Fruit fly (Drosophila melanogaster) whole organism, embryonic: Measurements from ENCODE around the gene CG31231.
A peak's percentile ranks its signal among the peaks of the same experiment; 100 is the strongest.

ENCODE experiments used
- Aef1 ChIP-seq: fragments of 200-800 bp; sonication (Bioruptor generic); IDR thresholded peaks from 3 replicates; pipeline ENCODE4 v1.3.6; 2022; ENCODE audit warnings: missing biosample characterization, missing genetic modification characterization
- B-H2 ChIP-seq: fragments of 200-800 bp; sonication (Bioruptor generic); optimal IDR thresholded peaks from 2 replicates; lab custom pipeline; 2018; ENCODE audit warnings: missing biosample characterization, mild to moderate bottlenecking, missing genetic modification characterization
- BtbVII ChIP-seq: fragments of 200-800 bp; sonication (Bioruptor generic); optimal IDR thresholded peaks from 3 replicates; lab custom pipeline; 2017; ENCODE audit warnings: missing biosample characterization, mild to moderate bottlenecking, missing genetic modification characterization
- CG10979 ChIP-seq: fragments of 200-800 bp; sonication (Bioruptor generic); optimal IDR thresholded peaks from 2 replicates; lab custom pipeline; 2018; ENCODE audit warnings: missing biosample characterization, mild to moderate bottlenecking, missing genetic modification characterization, moderate library complexity
- CG11093 ChIP-seq: fragments of 200-800 bp; sonication (Bioruptor generic); IDR thresholded peaks from 3 replicates; pipeline ENCODE4 v1.3.6; 2022; ENCODE audit warnings: missing biosample characterization, missing genetic modification characterization
- CG12942 ChIP-seq: fragments of 200-800 bp; sonication (Bioruptor generic); optimal IDR thresholded peaks from 3 replicates; lab custom pipeline; 2016; ENCODE audit warnings: missing biosample characterization, missing genetic modification characterization
- CG13287 ChIP-seq: fragments of 200-800 bp; sonication (Bioruptor generic); IDR thresholded peaks from 2 replicates; pipeline ENCODE4 v1.3.6; 2022; ENCODE audit warnings: missing biosample characterization, missing genetic modification characterization; ENCODE audit not compliant: partially characterized antibody
- CG14050 ChIP-seq: fragments of 200-800 bp; sonication (Bioruptor generic); IDR thresholded peaks from 3 replicates; pipeline ENCODE4 v1.3.6; 2022; ENCODE audit warnings: missing biosample characterization, missing genetic modification characterization
- CG15011 ChIP-seq: fragments of 200-800 bp; sonication (Bioruptor generic); optimal IDR thresholded peaks from 3 replicates; lab custom pipeline; 2018; ENCODE audit warnings: missing biosample characterization, mild to moderate bottlenecking, missing genetic modification characterization
- CG15073 ChIP-seq: fragments of 200-800 bp; sonication (Bioruptor generic); optimal IDR thresholded peaks from 2 replicates; lab custom pipeline; 2016; ENCODE audit warnings: missing biosample characterization, missing genetic modification characterization
- CG3407 ChIP-seq: fragments of 200-800 bp; sonication (Bioruptor generic); optimal IDR thresholded peaks from 2 replicates; lab custom pipeline; 2018; ENCODE audit warnings: missing biosample characterization, mild to moderate bottlenecking, missing genetic modification characterization
- CG3838 ChIP-seq: fragments of 200-800 bp; sonication (Bioruptor generic); optimal IDR thresholded peaks from 3 replicates; lab custom pipeline; 2016; ENCODE audit warnings: missing biosample characterization, missing genetic modification characterization
- CG4328 ChIP-seq: fragments of 200-800 bp; sonication (Bioruptor generic); optimal IDR thresholded peaks from 3 replicates; lab custom pipeline; 2017; ENCODE audit warnings: missing biosample characterization, missing genetic modification reagents, missing genetic modification characterization
- CG7745 ChIP-seq: fragments of 200-800 bp; sonication (Bioruptor generic); optimal IDR thresholded peaks from 2 replicates; lab custom pipeline; 2018; ENCODE audit warnings: missing biosample characterization, mild to moderate bottlenecking, missing genetic modification characterization, moderate library complexity
- CG7928 ChIP-seq: fragments of 200-800 bp; sonication (Bioruptor generic); optimal IDR thresholded peaks from 2 replicates; lab custom pipeline; 2017; ENCODE audit warnings: missing biosample characterization, mild to moderate bottlenecking, missing genetic modification characterization
- CG9932 ChIP-seq: fragments of 200-800 bp; sonication (Bioruptor generic); IDR thresholded peaks from 2 replicates; pipeline ENCODE4 v1.3.6; 2022; ENCODE audit warnings: missing biosample characterization, missing genetic modification characterization
- Dek ChIP-seq: fragments of 200-800 bp; sonication (Bioruptor generic); optimal IDR thresholded peaks from 3 replicates; lab custom pipeline; 2019; ENCODE audit warnings: missing biosample characterization, mild to moderate bottlenecking, missing genetic modification characterization, moderate library complexity
- Dip2 ChIP-seq: fragments of 200-800 bp; sonication (Bioruptor generic); IDR thresholded peaks from 2 replicates; pipeline ENCODE4 v1.3.6; 2022; ENCODE audit warnings: missing biosample characterization, missing genetic modification characterization
- Dp ChIP-seq: fragments of 200-800 bp; sonication (Bioruptor generic); optimal IDR thresholded peaks from 2 replicates; lab custom pipeline; 2018; ENCODE audit warnings: missing biosample characterization, mild to moderate bottlenecking, missing genetic modification characterization, moderate library complexity
- E2f2 ChIP-seq: fragments of 200-800 bp; sonication (Bioruptor generic); IDR thresholded peaks from 2 replicates; pipeline ENCODE4 v1.3.6; 2022; ENCODE audit warnings: missing biosample characterization, missing genetic modification characterization
- Gsc ChIP-seq: fragments of 200-800 bp; sonication (Bioruptor generic); IDR thresholded peaks from 2 replicates; pipeline ENCODE4 v1.3.6; 2022; ENCODE audit warnings: missing biosample characterization, missing genetic modification characterization
- HHEX ChIP-seq: fragments of 200-800 bp; sonication (Bioruptor generic); optimal IDR thresholded peaks from 3 replicates; lab custom pipeline; 2017; ENCODE audit warnings: missing biosample characterization, mild to moderate bottlenecking, missing genetic modification characterization, missing genetic modification reagents
- HLH3B ChIP-seq: fragments of 200-800 bp; sonication (Bioruptor generic); IDR thresholded peaks from 2 replicates; pipeline ENCODE4 v1.3.6; 2022; ENCODE audit warnings: missing biosample characterization, missing genetic modification characterization
- Med ChIP-seq: fragments of 200-800 bp; sonication (Bioruptor generic); peaks from one replicate; lab custom pipeline; 2016; ENCODE audit warnings: missing biosample characterization, missing genetic modification characterization, mild to moderate bottlenecking, inconsistent platforms, moderate library complexity
- Optix ChIP-seq: fragments of 200-800 bp; sonication (Bioruptor generic); IDR thresholded peaks from 3 replicates; pipeline ENCODE4 v1.3.6; 2022; ENCODE audit warnings: missing biosample characterization, missing genetic modification characterization
- Ptx1 ChIP-seq: fragments of 200-800 bp; sonication (Bioruptor generic); IDR thresholded peaks from 2 replicates; pipeline ENCODE4 v1.3.6; 2022; ENCODE audit warnings: missing biosample characterization, missing genetic modification characterization
- Sox102F ChIP-seq: fragments of 200-800 bp; sonication (Bioruptor generic); optimal IDR thresholded peaks from 2 replicates; lab custom pipeline; 2018; ENCODE audit warnings: missing biosample characterization, mild to moderate bottlenecking, missing genetic modification characterization, moderate library complexity
- Vsx1 ChIP-seq: fragments of 200-800 bp; sonication (Bioruptor generic); optimal IDR thresholded peaks from 2 replicates; lab custom pipeline; 2017; ENCODE audit warnings: missing biosample characterization, mild to moderate bottlenecking, missing genetic modification characterization, missing genetic modification reagents
- az2 ChIP-seq: fragments of 200-800 bp; sonication (Bioruptor generic); optimal IDR thresholded peaks from 3 replicates; lab custom pipeline; 2016; ENCODE audit warnings: missing biosample characterization, missing genetic modification characterization
- bsh ChIP-seq, 2 experiments: fragments of 200-800 bp; sonication (Bioruptor generic); optimal IDR thresholded peaks; 2 replicates each; lab custom pipeline; 2017 to 2018; ENCODE audit warnings: mild to moderate bottlenecking in 2 of 2, missing biosample characterization in 2 of 2, missing genetic modification characterization in 2 of 2, moderate library complexity in 1 of 2
- cas ChIP-seq: fragments of 200-800 bp; sonication (Bioruptor generic); IDR thresholded peaks from 2 replicates; pipeline ENCODE4 v1.3.6; 2022; ENCODE audit warnings: missing biosample characterization, missing genetic modification characterization
- dan ChIP-seq: fragments of 200-800 bp; sonication (Bioruptor generic); IDR thresholded peaks from 2 replicates; pipeline ENCODE4 v1.3.6; 2022; ENCODE audit warnings: missing biosample characterization, missing genetic modification characterization
- dimm ChIP-seq: fragments of 200-800 bp; sonication (Bioruptor generic); IDR thresholded peaks from 2 replicates; pipeline ENCODE4 v1.3.6; 2022; ENCODE audit warnings: missing biosample characterization, missing genetic modification characterization
- dmrt11E ChIP-seq: fragments of 200-800 bp; sonication (Bioruptor generic); optimal IDR thresholded peaks from 3 replicates; lab custom pipeline; 2018; ENCODE audit warnings: missing biosample characterization, mild to moderate bottlenecking, missing genetic modification characterization, moderate library complexity
- ewg ChIP-seq: fragments of 200-800 bp; sonication (Bioruptor generic); optimal IDR thresholded peaks from 3 replicates; lab custom pipeline; 2017; ENCODE audit warnings: mild to moderate bottlenecking, missing biosample characterization, missing genetic modification reagents, missing genetic modification characterization
- exex ChIP-seq: fragments of 200-800 bp; sonication (Bioruptor generic); optimal IDR thresholded peaks from 4 replicates; lab custom pipeline; 2018; ENCODE audit warnings: missing biosample characterization, mild to moderate bottlenecking, missing genetic modification characterization, moderate library complexity
- gcm2 ChIP-seq: fragments of 200-800 bp; sonication (Bioruptor generic); optimal IDR thresholded peaks from 2 replicates; lab custom pipeline; 2016; ENCODE audit warnings: missing biosample characterization, missing genetic modification characterization
- gsb-n ChIP-seq: fragments of 200-800 bp; sonication (Bioruptor generic); optimal IDR thresholded peaks from 3 replicates; lab custom pipeline; 2018; ENCODE audit warnings: missing biosample characterization, mild to moderate bottlenecking, missing genetic modification characterization
- hb ChIP-seq: fragments of 200-800 bp; sonication (Bioruptor generic); IDR thresholded peaks from 3 replicates; pipeline ENCODE4 v1.3.6; 2022; ENCODE audit warnings: missing biosample characterization, missing genetic modification characterization; ENCODE audit not compliant: partially characterized antibody
- hbn ChIP-seq: fragments of 200-800 bp; sonication (Bioruptor generic); IDR thresholded peaks from 2 replicates; pipeline ENCODE4 v1.3.6; 2022; ENCODE audit warnings: missing biosample characterization, missing genetic modification characterization; ENCODE audit not compliant: partially characterized antibody
- hkb ChIP-seq, 2 experiments: fragments of 200-800 bp in 1 of 2; fragments of >200 bp in 1 of 2; sonication (Bioruptor generic) in 1 of 2; IDR thresholded peaks in 1 of 2; optimal IDR thresholded peaks in 1 of 2; 2 replicates each; pipeline versions ENCODE4 v1.3.6 to Lab custom; 2017 to 2022; ENCODE audit warnings: missing biosample characterization in 1 of 2, missing genetic modification characterization in 1 of 2
- ken ChIP-seq: fragments of 200-800 bp; sonication (Bioruptor generic); IDR thresholded peaks from 3 replicates; pipeline ENCODE4 v1.3.6; 2022; ENCODE audit warnings: missing biosample characterization, missing genetic modification characterization
- kni ChIP-seq: fragments of 200-800 bp; sonication (Bioruptor generic); optimal IDR thresholded peaks from 3 replicates; lab custom pipeline; 2017; ENCODE audit warnings: mild to moderate bottlenecking, missing biosample characterization, missing genetic modification reagents, missing genetic modification characterization
- nau ChIP-seq: fragments of 200-800 bp; sonication (Bioruptor generic); optimal IDR thresholded peaks from 3 replicates; lab custom pipeline; 2017; ENCODE audit warnings: missing biosample characterization, mild to moderate bottlenecking, missing genetic modification characterization, missing genetic modification reagents
- org-1 ChIP-seq: fragments of 200-800 bp; sonication (Bioruptor generic); optimal IDR thresholded peaks from 2 replicates; lab custom pipeline; 2017; ENCODE audit warnings: missing biosample characterization, missing genetic modification characterization
- peb ChIP-seq: fragments of 200-800 bp; sonication (Bioruptor generic); IDR thresholded peaks from 2 replicates; pipeline ENCODE4 v1.3.6; 2022; ENCODE audit warnings: missing biosample characterization, missing genetic modification characterization
- sna ChIP-seq: fragments of 200-800 bp; sonication (Bioruptor generic); IDR thresholded peaks from 2 replicates; pipeline ENCODE4 v1.3.6; 2022; ENCODE audit warnings: missing biosample characterization, missing genetic modification characterization; ENCODE audit not compliant: partially characterized antibody
- tgo ChIP-seq: fragments of 200-800 bp; sonication (Bioruptor generic); IDR thresholded peaks from 3 replicates; pipeline ENCODE4 v1.3.6; 2022; ENCODE audit warnings: missing biosample characterization, missing genetic modification characterization

Gene CG31231

dm6 chr3R:18658945-18659642 is 6.1 kb upstream of the CG31231 start, which contains the start of the genes CG31224 and CstF64 (continued):
- peak; percentile 94 for TF ChIP-seq CG7928 (GFP tag; lab: Kevin White, UChicago)
- TF ChIP-seq gcm2 (GFP tag; lab: Kevin White, UChicago): peak; percentile 63
- no peak for TF ChIP-seq gsb-n (tag; lab: Kevin White, UChicago)
- TF ChIP-seq CG9932 (GFP tag; lab: Robert Waterston, UW): peak; percentile 93
- no peak for TF ChIP-seq nau
- peak; percentile 74 for TF ChIP-seq dmrt11E (tag; lab: Kevin White, UChicago)
- TF ChIP-seq BtbVII (GFP tag; lab: Kevin White, UChicago): no peak
- TF ChIP-seq CG15011 (GFP tag; lab: Kevin White, UChicago): no peak
- TF ChIP-seq ewg (GFP tag; lab: Kevin White, UChicago): peak; percentile 70
- TF ChIP-seq CG4328: peak; percentile 68

dm6 chr3R:18663525-18663924 is 1.6 kb upstream of the CG31231 start, which contains the start of the genes Cpsf73 and Gos28:
Cpsf73 (minus strand) TSS chr3R:18663552.
Gos28 (plus strand) TSS chr3R:18663738.
- TF ChIP-seq CG7745 (tag; lab: Kevin White, UChicago) (no peak), B-H2 (GFP tag; lab: Kevin White, UChicago) (no peak), cas (no peak), dan (GFP tag; lab: Robert Waterston, UW) (no peak), ken (GFP tag; lab: Robert Waterston, UW) (no peak), HLH3B (no peak), CG13287 (GFP tag; lab: Robert Waterston, UW) (peak; percentile 73), Aef1 (GFP tag; lab: Robert Waterston, UW) (no peak), Gsc (GFP tag; lab: Robert Waterston, UW) (no peak), az2 (GFP tag; lab: Kevin White, UChicago) (no peak), Dp (GFP tag; lab: Kevin White, UChicago) (peak; percentile 30), CG14050 (GFP tag; lab: Robert Waterston, UW) (no peak), BtbVII (GFP tag; lab: Kevin White, UChicago) (no peak), Ptx1 (GFP tag; lab: Robert Waterston, UW) (no peak), Dek (tag; lab: Kevin White, UChicago) (no peak), hbn (GFP tag; lab: Robert Waterston, UW) (no peak), Med (GFP tag; lab: Kevin White, UChicago) (peak; percentile 82), Vsx1 (GFP tag; lab: Kevin White, UChicago) (no peak), hb (GFP tag; lab: Robert Waterston, UW) (no peak), peb (GFP tag; lab: Robert Waterston, UW) (no peak), dimm (GFP tag; lab: Robert Waterston, UW) (no peak), CG12942 (GFP tag; lab: Kevin White, UChicago) (no peak), bsh (GFP tag; optimal IDR thresholded peaks at IDR 0.05; lab: Kevin White, UChicago) (peak in 1 of 2 experiments; percentile 1), CG4328 (no peak), sna (GFP tag; lab: Robert Waterston, UW) (no peak), hkb (optimal IDR thresholded peaks at IDR 0.05; lab: Kevin White, UChicago) (no peak), hkb (GFP tag; IDR thresholded peaks at IDR 0.05; lab: Robert Waterston, UW) (no peak), CG15073 (GFP tag; lab: Kevin White, UChicago) (no peak), exex (tag; lab: Kevin White, UChicago) (no peak), E2f2 (GFP tag; lab: Robert Waterston, UW) (peak; percentile 44; the same call in 1 of the 2 replicates), CG11093 (no peak), Sox102F (no peak), org-1 (no peak), CG10979 (tag; lab: Kevin White, UChicago) (peak; percentile 7), Dip2 (GFP tag; lab: Robert Waterston, UW) (no peak), Optix (GFP tag; lab: Robert Waterston, UW) (no peak), HHEX (no peak), CG3838 (GFP tag; lab: Kevin White, UChicago) (no peak), kni (GFP tag; lab: Kevin White, UChicago) (no peak), CG3407 (no peak), tgo (GFP tag; lab: Robert Waterston, UW) (no peak)
